Worm (Caenorhabditis elegans): ENCODE data around the gene F09C6.11.

Gene F09C6.11

DNA sequence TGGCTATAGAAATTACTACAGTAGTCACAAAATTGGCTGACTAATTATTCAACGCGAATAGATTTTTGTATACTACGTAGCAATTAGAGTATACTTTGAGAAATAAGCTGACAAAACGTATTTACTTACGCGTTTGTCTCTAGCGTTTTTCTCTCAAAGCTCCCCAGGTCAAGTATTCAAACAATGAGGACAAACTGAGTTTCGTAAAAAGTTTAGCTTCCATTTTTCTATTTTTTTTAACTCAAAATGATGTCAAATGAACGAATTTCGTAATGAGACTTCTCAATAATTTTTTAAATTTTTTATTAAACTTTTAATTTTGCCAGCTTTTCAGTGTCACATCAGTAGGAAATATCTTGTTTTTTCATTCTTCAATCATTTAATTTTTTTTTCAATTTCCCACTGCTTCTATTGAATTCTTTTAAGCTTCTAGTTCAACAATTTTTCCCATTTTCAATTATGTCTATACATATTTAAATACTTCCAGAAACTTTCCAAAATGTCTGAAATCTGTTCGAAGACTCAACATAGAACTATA is 6.7 kb upstream of the F09C6.11 start, which contains the start of the genes ifas-2 and fbxa-44:
ifas-2 (minus strand) TSS at position 101 of the 538 bp plus-strand sequence.
fbxa-44 (plus strand) TSS at position 488 of the 538 bp plus-strand sequence.
- TF ChIP-seq aha-1 (tag; optimal IDR thresholded peaks at IDR 0.05) (no peak), skn-1 (tag; optimal IDR thresholded peaks at IDR 0.05) (no peak), mep-1 (tag; optimal IDR thresholded peaks at IDR 0.05) (no peak), nhr-71 (tag; optimal IDR thresholded peaks at IDR 0.05) (no peak), fkh-8 (tag; optimal IDR thresholded peaks at IDR 0.05) (no peak), ceh-82 (tag; optimal IDR thresholded peaks at IDR 0.05) (no peak), unc-86 (tag; optimal IDR thresholded peaks at IDR 0.05) (no peak)

DNA sequence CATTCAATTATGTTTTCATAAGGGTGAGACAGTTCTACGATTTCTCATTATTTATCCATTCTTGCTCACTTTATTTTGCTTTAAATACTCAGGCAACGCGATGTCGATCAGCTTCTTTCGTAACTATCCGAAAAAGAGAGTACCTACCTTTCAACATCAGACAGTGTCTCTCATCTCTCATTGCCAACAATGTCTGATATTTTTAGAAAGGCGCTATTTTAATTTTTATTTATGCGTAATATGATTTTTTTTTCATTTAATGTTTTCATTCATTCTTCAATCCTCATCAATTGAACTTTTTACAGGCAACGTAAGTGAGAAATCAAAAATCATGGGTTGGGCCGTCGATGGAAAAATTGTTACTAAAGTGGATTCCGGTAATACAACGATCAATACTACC is 2.6 kb upstream of the F09C6.11 start, which contains the start of gene F09C6.13:
F09C6.13 (plus strand) TSS at position 301 of the 400 bp plus-strand sequence.
- TF ChIP-seq ceh-88 (GFP tag; IDR thresholded peaks at IDR 0.05), result no peak

DNA sequence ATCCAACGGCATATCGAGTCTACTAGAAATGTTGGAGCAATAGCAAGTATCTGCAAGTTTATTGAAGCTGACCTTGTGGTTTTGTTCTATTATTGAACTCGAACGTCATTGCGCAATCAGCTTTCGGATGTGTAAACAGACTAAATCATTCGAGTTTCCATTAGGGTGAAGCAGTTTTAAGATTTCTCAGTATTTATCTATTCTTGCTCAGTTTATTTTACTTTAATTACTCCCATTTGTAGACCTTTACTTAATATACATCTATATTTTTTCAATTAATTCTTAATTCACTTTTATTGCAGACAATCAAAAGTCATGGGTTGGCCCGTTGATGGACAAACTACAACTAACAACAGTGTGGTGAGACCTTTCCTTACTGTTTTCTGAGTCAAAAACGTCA is 1.4 kb downstream of the F09C6.11 start, which contains the start of gene F09C6.14:
F09C6.14 (plus strand) TSS at position 301 of the 400 bp plus-strand sequence.
- TF ChIP-seq egl-13 (tag; optimal IDR thresholded peaks at IDR 0.05) (no peak), rnt-1 (tag; optimal IDR thresholded peaks at IDR 0.05) (no peak), swsn-7 (tag; optimal IDR thresholded peaks at IDR 0.05) (no peak), elt-2 (tag; optimal IDR thresholded peaks at IDR 0.05) (no peak), fkh-10 (GFP tag; optimal IDR thresholded peaks at IDR 0.05) (no peak), grh-1 (GFP tag; IDR thresholded peaks at IDR 0.05) (no peak), mdl-1 (tag; optimal IDR thresholded peaks at IDR 0.05) (no peak), ceh-88 (GFP tag; IDR thresholded peaks at IDR 0.05) (no peak), zip-4 (GFP tag; optimal IDR thresholded peaks at IDR 0.05) (no peak), skn-1 (tag; optimal IDR thresholded peaks at IDR 0.05) (no peak), pax-3 (tag; optimal IDR thresholded peaks at IDR 0.05) (no peak), C16A3.4 (tag; optimal IDR thresholded peaks at IDR 0.05) (no peak), hpl-2 (GFP tag; optimal IDR thresholded peaks at IDR 0.05) (no peak), irx-1 (tag; optimal IDR thresholded peaks at IDR 0.05) (no peak), nhr-77 (tag; optimal IDR thresholded peaks at IDR 0.05) (no peak), sup-37 (GFP tag; optimal IDR thresholded peaks at IDR 0.05) (no peak)

DNA sequence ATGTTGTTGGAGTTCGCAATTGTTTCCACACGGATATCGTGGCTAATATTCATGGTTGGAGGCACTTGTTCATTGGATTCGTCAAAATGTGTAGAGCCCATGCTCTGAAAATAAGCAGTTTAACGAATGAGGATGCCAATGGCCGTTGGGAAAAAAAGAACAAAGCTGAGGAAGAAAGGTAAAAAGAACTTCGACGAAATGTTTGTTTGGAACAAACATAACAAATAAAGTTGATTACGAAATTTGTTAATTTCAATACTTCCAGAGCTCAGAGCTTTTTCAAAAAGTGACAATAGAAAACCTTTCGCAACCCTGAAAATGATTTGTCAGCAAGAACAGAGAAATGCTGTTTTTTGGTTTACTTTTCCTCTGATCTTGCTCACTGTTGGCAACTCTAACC is 2.1 kb downstream of the F09C6.11 start, which contains the start of gene F09C6.3:
F09C6.3 (minus strand) TSS at position 101 of the 400 bp plus-strand sequence.
- TF ChIP-seq lin-14 (GFP tag; optimal IDR thresholded peaks at IDR 0.05) (no peak), grh-1 (GFP tag; IDR thresholded peaks at IDR 0.05) (no peak), dpl-1 (GFP tag; optimal IDR thresholded peaks at IDR 0.05) (no peak), egl-13 (tag; optimal IDR thresholded peaks at IDR 0.05) (no peak), rnt-1 (tag; optimal IDR thresholded peaks at IDR 0.05) (no peak), nhr-84 (tag; optimal IDR thresholded peaks at IDR 0.05) (no peak), unc-62 (GFP tag; optimal IDR thresholded peaks at IDR 0.05) (no peak), nhr-77 (tag; optimal IDR thresholded peaks at IDR 0.05) (no peak), snpc-4 (tag; optimal IDR thresholded peaks at IDR 0.05) (no peak), aha-1 (tag; optimal IDR thresholded peaks at IDR 0.05) (no peak)

DNA sequence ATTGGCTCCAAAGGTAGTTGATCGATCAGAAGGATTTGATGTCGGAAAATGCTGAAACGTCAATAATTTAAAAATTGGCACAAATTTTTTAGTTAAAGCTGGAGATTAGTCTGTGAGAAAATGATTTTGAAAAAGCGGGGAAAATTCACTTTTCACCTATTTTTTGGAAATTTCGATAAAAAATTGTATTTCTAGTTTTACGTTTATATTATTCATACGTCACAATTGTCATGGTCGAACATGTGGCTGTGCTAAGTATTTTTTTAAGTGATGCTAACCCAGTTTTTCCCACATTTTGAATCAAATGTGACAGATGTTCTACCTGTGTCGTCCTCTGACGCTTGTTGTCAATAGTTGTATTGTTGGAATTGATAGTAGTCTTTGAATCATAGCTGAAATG is 2.6 kb downstream of the F09C6.11 start:
- TF ChIP-seq ceh-90 (tag; optimal IDR thresholded peaks at IDR 0.05) (no peak), dsc-1 (tag; optimal IDR thresholded peaks at IDR 0.05) (no peak), grh-1 (GFP tag; IDR thresholded peaks at IDR 0.05) (no peak), ztf-11 (tag; optimal IDR thresholded peaks at IDR 0.05) (no peak)

DNA sequence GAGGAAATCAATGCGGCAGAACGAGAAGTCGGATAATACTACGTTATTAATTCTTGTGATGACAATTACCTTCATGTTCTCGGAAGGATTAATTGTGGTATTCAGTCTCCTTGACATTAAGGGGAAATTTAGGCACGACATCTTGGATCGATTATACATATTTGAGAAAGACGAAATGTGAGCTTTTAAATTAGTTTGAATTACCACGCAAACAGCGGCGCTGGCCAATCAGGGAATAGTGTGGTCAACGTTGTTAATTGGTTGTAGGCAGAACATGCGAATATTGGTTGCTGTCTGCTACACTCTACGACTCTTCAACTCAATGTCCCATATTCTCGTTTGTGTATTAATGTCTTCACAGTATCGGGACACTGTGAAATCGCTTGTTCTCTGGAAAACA is 7.1 kb downstream of the F09C6.11 start, which contains the start of gene F49A5.10:
F49A5.10 (plus strand) TSS at position 301 of the 400 bp plus-strand sequence.
- no peak for TF ChIP-seq sptf-1 (tag; optimal IDR thresholded peaks at IDR 0.05)
- no peak for TF ChIP-seq lin-35 (GFP tag; optimal IDR thresholded peaks at IDR 0.05)
- TF ChIP-seq ztf-11 (tag; optimal IDR thresholded peaks at IDR 0.05), result no peak
